Fruit fly (Drosophila melanogaster) whole organism, embryonic: ENCODE measurements around the gene Snup.

Experiments
- Adf1 ChIP-seq: fragments of 200-800 bp; sonication (Bioruptor generic); IDR thresholded peaks from 2 replicates; pipeline ENCODE4 v1.3.6; 2022; ENCODE audit warnings: missing biosample characterization, missing genetic modification characterization
- Aef1 ChIP-seq: fragments of 200-800 bp; sonication (Bioruptor generic); IDR thresholded peaks from 3 replicates; pipeline ENCODE4 v1.3.6; 2022; ENCODE audit warnings: missing biosample characterization, missing genetic modification characterization
- Awh ChIP-seq: fragments of 200-800 bp; sonication (Bioruptor generic); IDR thresholded peaks from 2 replicates; pipeline ENCODE4, ENCODE4 v1.3.6; 2022; ENCODE audit warnings: missing biosample characterization, missing genetic modification characterization
- B-H2 ChIP-seq: fragments of 200-800 bp; sonication (Bioruptor generic); optimal IDR thresholded peaks from 2 replicates; lab custom pipeline; 2018; ENCODE audit warnings: missing biosample characterization, mild to moderate bottlenecking, missing genetic modification characterization
- Blimp-1 ChIP-seq: fragments of 200-800 bp; sonication (Bioruptor generic); optimal IDR thresholded peaks from 3 replicates; lab custom pipeline; 2018; ENCODE audit warnings: missing biosample characterization, missing genetic modification characterization, mild to moderate bottlenecking, moderate library complexity, missing genetic modification reagents
- CG10321 ChIP-seq: fragments of 200-800 bp; sonication (Bioruptor generic); IDR thresholded peaks from 2 replicates; pipeline ENCODE4 v1.3.6; 2022; ENCODE audit warnings: missing biosample characterization, missing genetic modification characterization
- CG10462 ChIP-seq: fragments of 200-800 bp; sonication (Bioruptor generic); optimal IDR thresholded peaks from 2 replicates; lab custom pipeline; 2016; ENCODE audit warnings: missing biosample characterization, missing genetic modification characterization
- CG11696 ChIP-seq: fragments of 200-800 bp; sonication (Bioruptor generic); IDR thresholded peaks from 2 replicates; pipeline ENCODE4 v1.3.6; 2022; ENCODE audit warnings: missing biosample characterization, missing genetic modification characterization
- CG13424 ChIP-seq: fragments of 200-800 bp; sonication (Bioruptor generic); optimal IDR thresholded peaks from 2 replicates; lab custom pipeline; 2019; ENCODE audit warnings: missing biosample characterization, mild to moderate bottlenecking, missing genetic modification characterization, moderate library complexity
- CG14441 ChIP-seq: fragments of 200-800 bp; sonication (Bioruptor generic); IDR thresholded peaks from 2 replicates; pipeline ENCODE4 v1.3.6; 2022; ENCODE audit warnings: missing biosample characterization, missing genetic modification characterization
- CG16815 ChIP-seq: fragments of 200-800 bp; sonication (Bioruptor generic); optimal IDR thresholded peaks from 3 replicates; lab custom pipeline; 2017; ENCODE audit warnings: missing biosample characterization, mild to moderate bottlenecking, missing genetic modification characterization
- CG17361 ChIP-seq: fragments of 200-800 bp; sonication (Bioruptor generic); IDR thresholded peaks from 3 replicates; pipeline ENCODE4 v1.3.6; 2022; ENCODE audit warnings: missing biosample characterization, missing genetic modification characterization
- CG17568 ChIP-seq: fragments of 200-800 bp; sonication (Bioruptor generic); optimal IDR thresholded peaks from 2 replicates; lab custom pipeline; 2018; ENCODE audit warnings: missing biosample characterization, mild to moderate bottlenecking, missing genetic modification characterization, moderate library complexity
- CG2199 ChIP-seq: fragments of 200-800 bp; sonication (Bioruptor generic); IDR thresholded peaks from 3 replicates; pipeline ENCODE4 v1.3.6; 2022; ENCODE audit warnings: missing biosample characterization, missing genetic modification characterization
- CG3281 ChIP-seq: fragments of 200-800 bp; sonication (Bioruptor generic); optimal IDR thresholded peaks from 3 replicates; lab custom pipeline; 2017; ENCODE audit warnings: missing biosample characterization, mild to moderate bottlenecking, missing genetic modification characterization
- CG3847 ChIP-seq: fragments of 200-800 bp; sonication (Bioruptor generic); IDR thresholded peaks from 2 replicates; pipeline ENCODE4 v1.3.6; 2022; ENCODE audit warnings: missing biosample characterization, missing genetic modification characterization
- CG42726 ChIP-seq: fragments of 200-800 bp; sonication (Bioruptor generic); IDR thresholded peaks from 2 replicates; pipeline ENCODE4 v1.3.6; 2022; ENCODE audit warnings: missing biosample characterization, missing genetic modification characterization; ENCODE audit not compliant: partially characterized antibody
- CG4282 ChIP-seq: fragments of 200-800 bp; sonication (Bioruptor generic); optimal IDR thresholded peaks from 2 replicates; lab custom pipeline; 2016; ENCODE audit warnings: missing biosample characterization, missing genetic modification characterization
- CG5953 ChIP-seq: fragments of 200-800 bp; sonication (Bioruptor generic); IDR thresholded peaks from 2 replicates; pipeline ENCODE4 v1.3.6; 2022; ENCODE audit warnings: missing biosample characterization, missing genetic modification characterization
- CG8478 ChIP-seq: fragments of >200 bp; optimal IDR thresholded peaks from 2 replicates; lab custom pipeline; 2018
- CG9437 ChIP-seq: fragments of 200-800 bp; sonication (Bioruptor generic); optimal IDR thresholded peaks from 2 replicates; lab custom pipeline; 2018; ENCODE audit warnings: missing biosample characterization, mild to moderate bottlenecking, missing genetic modification characterization
- CrebB ChIP-seq: fragments of 200-800 bp; sonication (Bioruptor generic); optimal IDR thresholded peaks from 3 replicates; lab custom pipeline; 2018; ENCODE audit warnings: missing biosample characterization, mild to moderate bottlenecking, missing genetic modification characterization
- D19A ChIP-seq: fragments of 200-800 bp; optimal IDR thresholded peaks from 3 replicates; lab custom pipeline; 2019; ENCODE audit warnings: missing biosample characterization, mild to moderate bottlenecking, missing genetic modification characterization, moderate library complexity
- Dek ChIP-seq: fragments of 200-800 bp; sonication (Bioruptor generic); optimal IDR thresholded peaks from 3 replicates; lab custom pipeline; 2019; ENCODE audit warnings: missing biosample characterization, mild to moderate bottlenecking, missing genetic modification characterization, moderate library complexity
- Doc2 ChIP-seq: fragments of 200-800 bp; sonication (Bioruptor generic); IDR thresholded peaks from 2 replicates; pipeline ENCODE4 v1.3.6; 2022; ENCODE audit warnings: missing biosample characterization, missing genetic modification characterization
- Dref ChIP-seq: fragments of 200-800 bp; sonication (Bioruptor generic); IDR thresholded peaks from 2 replicates; pipeline ENCODE4 v1.3.6; 2022; ENCODE audit warnings: missing biosample characterization, missing genetic modification characterization
- GATAe ChIP-seq: fragments of 200-800 bp; sonication (Bioruptor generic); conservative IDR thresholded peaks from 2 replicates; pipeline ENCODE4 v1.3.6; 2022; ENCODE audit warnings: missing biosample characterization, missing genetic modification characterization
- Gsc ChIP-seq: fragments of 200-800 bp; sonication (Bioruptor generic); IDR thresholded peaks from 2 replicates; pipeline ENCODE4 v1.3.6; 2022; ENCODE audit warnings: missing biosample characterization, missing genetic modification characterization
- Gug ChIP-seq: fragments of 200-800 bp; sonication (Bioruptor generic); IDR thresholded peaks from 4 replicates; pipeline ENCODE4 v1.3.6; 2022; ENCODE audit warnings: missing biosample characterization, missing genetic modification characterization
- Hr3 ChIP-seq: fragments of 200-800 bp; sonication (Bioruptor generic); optimal IDR thresholded peaks from 3 replicates; lab custom pipeline; 2016; ENCODE audit warnings: missing biosample characterization, missing genetic modification characterization
- Hr51 ChIP-seq, 2 experiments: fragments of 200-800 bp; sonication (Bioruptor generic); optimal IDR thresholded peaks; 2 replicates in 1 of 2; 3 replicates in 1 of 2; lab custom pipeline; 2016 to 2018; ENCODE audit warnings: missing biosample characterization in 2 of 2, missing genetic modification characterization in 2 of 2, mild to moderate bottlenecking in 1 of 2, moderate library complexity in 1 of 2
- Mrtf ChIP-seq: fragments of 200-800 bp; sonication (Bioruptor generic); IDR thresholded peaks from 3 replicates; pipeline ENCODE4 v1.3.6; 2022; ENCODE audit warnings: missing biosample characterization, missing genetic modification characterization
- Myb ChIP-seq: fragments of 200-800 bp; sonication (Bioruptor generic); optimal IDR thresholded peaks from 2 replicates; lab custom pipeline; 2016; ENCODE audit warnings: missing biosample characterization, missing genetic modification characterization
- NC2α ChIP-seq: fragments of 200-800 bp; sonication (Bioruptor generic); optimal IDR thresholded peaks from 2 replicates; lab custom pipeline; 2016; ENCODE audit warnings: missing biosample characterization, missing genetic modification characterization
- NFAT ChIP-seq: fragments of 200-800 bp; sonication (Bioruptor generic); IDR thresholded peaks from 2 replicates; pipeline ENCODE4 v1.3.6; 2022; ENCODE audit warnings: missing biosample characterization, missing genetic modification characterization
- Ptx1 ChIP-seq: fragments of 200-800 bp; sonication (Bioruptor generic); IDR thresholded peaks from 2 replicates; pipeline ENCODE4 v1.3.6; 2022; ENCODE audit warnings: missing biosample characterization, missing genetic modification characterization
- Ravus ChIP-seq: fragments of 200-800 bp; sonication (Bioruptor generic); IDR thresholded peaks from 2 replicates; pipeline ENCODE4 v1.3.6; 2022; ENCODE audit warnings: missing biosample characterization, missing genetic modification characterization
- Spps ChIP-seq: fragments of 200-800 bp; sonication (Bioruptor generic); optimal IDR thresholded peaks from 2 replicates; lab custom pipeline; 2018; ENCODE audit warnings: missing biosample characterization, mild to moderate bottlenecking, missing genetic modification characterization
- Xbp1 ChIP-seq: fragments of 200-800 bp; sonication (Bioruptor generic); optimal IDR thresholded peaks from 3 replicates; lab custom pipeline; 2016; ENCODE audit warnings: missing biosample characterization, mild to moderate bottlenecking, missing genetic modification characterization
- al ChIP-seq: fragments of 200-800 bp; sonication (Bioruptor generic); IDR thresholded peaks from 2 replicates; pipeline ENCODE4 v1.3.6; 2022; ENCODE audit warnings: missing biosample characterization, missing genetic modification characterization
- bbx ChIP-seq: fragments of 200-800 bp; sonication (Bioruptor generic); IDR thresholded peaks from 2 replicates; pipeline ENCODE4 v1.3.6; 2022; ENCODE audit warnings: missing biosample characterization, missing genetic modification characterization; ENCODE audit not compliant: partially characterized antibody
- crp ChIP-seq, 2 experiments: fragments of 200-800 bp; sonication (Bioruptor generic); optimal IDR thresholded peaks; 2 replicates in 1 of 2; 3 replicates in 1 of 2; lab custom pipeline; 2017; ENCODE audit warnings: missing biosample characterization in 2 of 2, missing genetic modification characterization in 2 of 2, mild to moderate bottlenecking in 1 of 2, moderate library complexity in 1 of 2
- emc ChIP-seq: fragments of 200-800 bp; sonication (Bioruptor generic); optimal IDR thresholded peaks from 2 replicates; lab custom pipeline; 2016; ENCODE audit warnings: missing biosample characterization, missing genetic modification characterization
- fu2 ChIP-seq: fragments of 200-800 bp; sonication (Bioruptor generic); optimal IDR thresholded peaks from 2 replicates; lab custom pipeline; 2016; ENCODE audit warnings: missing biosample characterization, missing genetic modification characterization
- hb ChIP-seq: fragments of 200-800 bp; sonication (Bioruptor generic); IDR thresholded peaks from 3 replicates; pipeline ENCODE4 v1.3.6; 2022; ENCODE audit warnings: missing biosample characterization, missing genetic modification characterization; ENCODE audit not compliant: partially characterized antibody
- hbn ChIP-seq: fragments of 200-800 bp; sonication (Bioruptor generic); IDR thresholded peaks from 2 replicates; pipeline ENCODE4 v1.3.6; 2022; ENCODE audit warnings: missing biosample characterization, missing genetic modification characterization; ENCODE audit not compliant: partially characterized antibody
- jigr1 ChIP-seq: fragments of 200-800 bp; sonication (Bioruptor generic); IDR thresholded peaks from 3 replicates; pipeline ENCODE4 v1.3.6; 2022; ENCODE audit warnings: missing biosample characterization, missing genetic modification characterization
- maf-S ChIP-seq: fragments of 200-800 bp; sonication (Bioruptor generic); optimal IDR thresholded peaks from 2 replicates; lab custom pipeline; 2016; ENCODE audit warnings: missing biosample characterization, missing genetic modification characterization
- mam ChIP-seq: fragments of 200-800 bp; sonication (Bioruptor generic); optimal IDR thresholded peaks from 3 replicates; lab custom pipeline; 2016; ENCODE audit warnings: missing biosample characterization, missing genetic modification characterization
- sd ChIP-seq: fragments of 200-800 bp; sonication (Bioruptor generic); optimal IDR thresholded peaks from 3 replicates; lab custom pipeline; 2018; ENCODE audit warnings: missing biosample characterization, mild to moderate bottlenecking, missing genetic modification characterization, moderate library complexity
- sob ChIP-seq: fragments of 200-800 bp; sonication (Bioruptor generic); IDR thresholded peaks from 2 replicates; pipeline ENCODE4 v1.3.6; 2022; ENCODE audit warnings: missing biosample characterization, missing genetic modification characterization
- sr ChIP-seq: fragments of 200-800 bp; sonication (Bioruptor generic); IDR thresholded peaks from 3 replicates; pipeline ENCODE4 v1.3.6; 2022; ENCODE audit warnings: missing biosample characterization, missing genetic modification characterization

Gene Snup

dm6 chr3L:2631406-2631805 lies 20.5 kb upstream of the Snup start, which contains the start of the genes CG42245 and MEP-1 (continued):
- no peak for TF ChIP-seq Awh (GFP tag; lab: Robert Waterston, UW)
- no peak for TF ChIP-seq CG8478
- no peak for TF ChIP-seq Dek (tag; lab: Kevin White, UChicago)
- TF ChIP-seq CrebB (tag; lab: Kevin White, UChicago): no peak
- TF ChIP-seq Myb (GFP tag; lab: Kevin White, UChicago): peak; percentile 97
- peak; percentile 57 for TF ChIP-seq Xbp1 (GFP tag; lab: Kevin White, UChicago)
- TF ChIP-seq crp (GFP tag; optimal IDR thresholded peaks at IDR 0.05; lab: Kevin White, UChicago): peak; percentile 91 to 96
- TF ChIP-seq emc (GFP tag; lab: Kevin White, UChicago): no peak
- no peak for TF ChIP-seq Mrtf (GFP tag; lab: Robert Waterston, UW)
- peak; percentile 34 for TF ChIP-seq mam (GFP tag; lab: Kevin White, UChicago)
- TF ChIP-seq D19A: peak; percentile 27
- TF ChIP-seq CG4282 (GFP tag; lab: Kevin White, UChicago): no peak
- TF ChIP-seq al: no peak
- TF ChIP-seq Gsc (GFP tag; lab: Robert Waterston, UW): no peak
- no peak for TF ChIP-seq NFAT (GFP tag; lab: Robert Waterston, UW)
- TF ChIP-seq Adf1: 0 out of 2 replicates have a peak, but pooled peaks have one; percentile 10
- TF ChIP-seq CG2199 (GFP tag; lab: Robert Waterston, UW): no peak
- no peak for TF ChIP-seq fu2 (GFP tag; lab: Kevin White, UChicago)
- peak; percentile 73 for TF ChIP-seq bbx (GFP tag; lab: Robert Waterston, UW)
- TF ChIP-seq Aef1: no peak
- peak; percentile 49; the same call in 1 of the 3 replicates for TF ChIP-seq CG17361 (GFP tag; lab: Robert Waterston, UW)
- TF ChIP-seq CG9437 (GFP tag; lab: Kevin White, UChicago): no peak
- peak; percentile 69 for TF ChIP-seq sob (GFP tag; lab: Robert Waterston, UW)
- TF ChIP-seq Dref (GFP tag; lab: Robert Waterston, UW): peak; percentile 84
- no peak for TF ChIP-seq Ravus (GFP tag; lab: Robert Waterston, UW)
- TF ChIP-seq CG16815 (GFP tag; lab: Kevin White, UChicago): no peak
- peak; percentile 25 for TF ChIP-seq CG10462 (GFP tag; lab: Kevin White, UChicago)
- no peak for TF ChIP-seq jigr1 (GFP tag; lab: Robert Waterston, UW)
- TF ChIP-seq Gug (GFP tag; lab: Robert Waterston, UW): no peak
- TF ChIP-seq GATAe: no peak
- no peak for TF ChIP-seq CG5953 (GFP tag; lab: Robert Waterston, UW)
- no peak for TF ChIP-seq Doc2 (GFP tag; lab: Robert Waterston, UW)
- TF ChIP-seq CG14441 (GFP tag; lab: Robert Waterston, UW): no peak
- no peak for TF ChIP-seq Spps (tag; lab: Kevin White, UChicago)
- TF ChIP-seq sr (GFP tag; lab: Robert Waterston, UW): no peak
- 0 out of 3 replicates have a peak, but pooled peaks have one; percentile 50 for TF ChIP-seq hb (GFP tag; lab: Robert Waterston, UW)
- TF ChIP-seq sd (tag; lab: Kevin White, UChicago): no peak
- no peak for TF ChIP-seq CG10321 (GFP tag; lab: Robert Waterston, UW)
- TF ChIP-seq Blimp-1 (GFP tag; lab: Kevin White, UChicago): peak; percentile 49
- peak; percentile 20 for TF ChIP-seq Hr3 (GFP tag; lab: Kevin White, UChicago)
- no peak for TF ChIP-seq CG17568 (GFP tag; lab: Kevin White, UChicago)
- TF ChIP-seq CG11696 (GFP tag; lab: Robert Waterston, UW): no peak
- peak; percentile 32 for TF ChIP-seq maf-S (GFP tag; lab: Kevin White, UChicago)
- TF ChIP-seq B-H2 (GFP tag; lab: Kevin White, UChicago): peak; percentile 30
- peak; percentile 10 for TF ChIP-seq CG3281 (GFP tag; lab: Kevin White, UChicago)
- TF ChIP-seq CG13424 (tag; lab: Kevin White, UChicago): peak; percentile 17
- TF ChIP-seq Hr51 (GFP tag; optimal IDR thresholded peaks at IDR 0.05; lab: Kevin White, UChicago): peak; percentile 26 to 55
- TF ChIP-seq NC2α (GFP tag; lab: Kevin White, UChicago): peak; percentile 41
- TF ChIP-seq Ptx1 (GFP tag; lab: Robert Waterston, UW): no peak
- TF ChIP-seq CG3847 (GFP tag; lab: Robert Waterston, UW): peak; percentile 71
- TF ChIP-seq CG42726 (GFP tag; lab: Robert Waterston, UW): no peak
- TF ChIP-seq hbn (GFP tag; lab: Robert Waterston, UW): peak; percentile 53
